Fruit fly (Drosophila melanogaster): ENCODE results near the gene CG12236.

CG12236 gene

dm6 chrX:5895821-5896550 lies 11.9 kb upstream of the CG12236 start (continued):
- TF ChIP-seq ab (GFP tag; optimal IDR thresholded peaks at IDR 0.05) (peak; percentile 71), sim (GFP tag; IDR thresholded peaks at IDR 0.05) (peak; percentile 92), Aef1 (GFP tag; IDR thresholded peaks at IDR 0.05) (peak; percentile 86), CG10654 (GFP tag; optimal IDR thresholded peaks at IDR 0.05) (peak; percentile 86), CG14860 (GFP tag; IDR thresholded peaks at IDR 0.05; ENCODE audit: partially characterized antibody) (no peak), CG10147 (GFP tag; optimal IDR thresholded peaks at IDR 0.05) (peak; percentile 67), croc (GFP tag; conservative IDR thresholded peaks at IDR 0.05) (peak; percentile 90), HLHmδ (GFP tag; optimal IDR thresholded peaks at IDR 0.05) (no peak), CG6683 (GFP tag; optimal IDR thresholded peaks at IDR 0.05) (peak; percentile 57), CrebB (tag; optimal IDR thresholded peaks at IDR 0.05) (peak; percentile 84), D (optimal IDR thresholded peaks at IDR 0.05) (no peak), D (GFP tag; optimal IDR thresholded peaks at IDR 0.05) (peak; percentile 92), Trl (optimal IDR thresholded peaks at IDR 0.05) (no peak), Trl (GFP tag; optimal IDR thresholded peaks at IDR 0.05) (peak; percentile 84), CG7372 (GFP tag; IDR thresholded peaks at IDR 0.05) (peak; percentile 77), Hey (tag; optimal IDR thresholded peaks at IDR 0.05) (peak; percentile 14), tio (GFP tag; optimal IDR thresholded peaks at IDR 0.05) (peak; percentile 81), gce (GFP tag; IDR thresholded peaks at IDR 0.05) (peak; percentile 93), H2.0 (GFP tag; IDR thresholded peaks at IDR 0.05) (peak; percentile 89), oc (tag; optimal IDR thresholded peaks at IDR 0.05) (peak; percentile 93), CG8388 (GFP tag; optimal IDR thresholded peaks at IDR 0.05) (peak; percentile 89), klu (GFP tag; IDR thresholded peaks at IDR 0.05) (peak; percentile 74), CG15696 (tag; optimal IDR thresholded peaks at IDR 0.05) (peak; percentile 15), CG14667 (GFP tag; IDR thresholded peaks at IDR 0.05) (peak; percentile 85), tup (GFP tag; optimal IDR thresholded peaks at IDR 0.05) (peak; percentile 88), ATbp (GFP tag; optimal IDR thresholded peaks at IDR 0.05) (peak; percentile 95), ftz-f1 (GFP tag; optimal IDR thresholded peaks at IDR 0.05) (no peak), az2 (GFP tag; optimal IDR thresholded peaks at IDR 0.05) (peak; percentile 92), ato (GFP tag; IDR thresholded peaks at IDR 0.05; ENCODE audit: partially characterized antibody) (no peak), ranshi (GFP tag; IDR thresholded peaks at IDR 0.05) (peak; percentile 90), CG32767 (GFP tag; IDR thresholded peaks at IDR 0.05) (peak; percentile 84), chn (GFP tag; optimal IDR thresholded peaks at IDR 0.05) (peak; percentile 88), bcd (GFP tag; optimal IDR thresholded peaks at IDR 0.05) (peak; percentile 88), ap (GFP tag; IDR thresholded peaks at IDR 0.05) (peak; percentile 94), repo (GFP tag; optimal IDR thresholded peaks at IDR 0.05) (peak; percentile 93), CG30020 (tag; optimal IDR thresholded peaks at IDR 0.05) (peak; percentile 44), Ets97D (GFP tag; optimal IDR thresholded peaks at IDR 0.05) (peak; percentile 65), mld (GFP tag; IDR thresholded peaks at IDR 0.05; ENCODE audit: partially characterized antibody) (no peak), CG12744 (GFP tag; optimal IDR thresholded peaks at IDR 0.05) (peak; percentile 73), Camta (GFP tag; optimal IDR thresholded peaks at IDR 0.05) (peak; percentile 87), bsh (GFP tag; optimal IDR thresholded peaks at IDR 0.05) (peak; percentile 95 to 98), CG33213 (GFP tag; optimal IDR thresholded peaks at IDR 0.05) (peak; percentile 68), B-H1 (GFP tag; IDR thresholded peaks at IDR 0.05) (peak; percentile 91), CG12942 (GFP tag; optimal IDR thresholded peaks at IDR 0.05) (peak; percentile 82), MBD-R2 (GFP tag; IDR thresholded peaks at IDR 0.05) (peak; percentile 71; the same call in 1 of the 2 replicates), CG1603 (tag; optimal IDR thresholded peaks at IDR 0.05) (peak; percentile 96), NC2α (GFP tag; optimal IDR thresholded peaks at IDR 0.05) (peak; percentile 78), mam (GFP tag; optimal IDR thresholded peaks at IDR 0.05) (peak; percentile 86), btn (GFP tag; optimal IDR thresholded peaks at IDR 0.05) (peak; percentile 82), Deaf1 (tag; optimal IDR thresholded peaks at IDR 0.05) (peak; percentile 50)

Data from whole organism, embryonic.